Worm (Caenorhabditis elegans) whole organism, L1 larva: Measurements from ENCODE around the gene drap-1.

ENCODE experiments used
- C04F5.9 ChIP-seq: sonication (generic microtip); optimal IDR thresholded peaks from 2 replicates; lab custom pipeline; 2016; ENCODE audit warnings: missing genetic modification characterization, missing compliant biosample characterization
- C16A3.4 ChIP-seq: fragments of 150-350 bp; optimal IDR thresholded peaks from 2 replicates; lab custom pipeline; 2014; ENCODE audit warnings: missing biosample characterization, missing genetic modification characterization
- F16B12.6 ChIP-seq: fragments of 150-350 bp; optimal IDR thresholded peaks from 2 replicates; lab custom pipeline; 2014; ENCODE audit warnings: missing biosample characterization, missing genetic modification characterization
- blmp-1 ChIP-seq: fragments of 150-350 bp; optimal IDR thresholded peaks from 2 replicates; lab custom pipeline; 2014; ENCODE audit warnings: missing biosample characterization, missing genetic modification characterization
- ceh-63 ChIP-seq: fragments of 200-800 bp; sonication (Bioruptor generic); optimal IDR thresholded peaks from 2 replicates; lab custom pipeline; 2018; ENCODE audit warnings: mild to moderate bottlenecking, missing genetic modification characterization, missing compliant biosample characterization
- ceh-8 ChIP-seq: fragments of 200-800 bp; sonication (Bioruptor generic); optimal IDR thresholded peaks from 2 replicates; lab custom pipeline; 2018; ENCODE audit warnings: mild to moderate bottlenecking, missing genetic modification characterization, moderate library complexity, missing compliant biosample characterization
- ceh-82 ChIP-seq, 3 experiments: fragments of 150-350 bp in 1 of 3; sonication (generic microtip) in 2 of 3; optimal IDR thresholded peaks; 2 replicates each; lab custom pipeline; 2014 to 2017; ENCODE audit warnings: missing biosample characterization in 3 of 3, missing genetic modification characterization in 3 of 3
- ceh-88 ChIP-seq: fragments of 200-800 bp; sonication (Bioruptor generic); IDR thresholded peaks from 2 replicates; pipeline ENCODE4 v1.3.6; 2022; ENCODE audit warnings: missing genetic modification characterization, missing compliant biosample characterization
- ceh-90 ChIP-seq: sonication (generic microtip); optimal IDR thresholded peaks from 2 replicates; lab custom pipeline; 2016; ENCODE audit warnings: missing genetic modification characterization, missing compliant biosample characterization
- dpl-1 ChIP-seq, 3 experiments: fragments of 150-350 bp in 2 of 3; sonication (generic microtip) in 1 of 3; optimal IDR thresholded peaks; 2 replicates each; lab custom pipeline; 2014 to 2017; ENCODE audit warnings: missing biosample characterization in 3 of 3, missing genetic modification characterization in 3 of 3, missing genetic modification reagents in 3 of 3
- dsc-1 ChIP-seq: sonication (generic microtip); optimal IDR thresholded peaks from 2 replicates; lab custom pipeline; 2016; ENCODE audit warnings: mild to moderate bottlenecking, missing genetic modification characterization, missing compliant biosample characterization
- efl-1 ChIP-seq, 4 experiments: fragments of 150-350 bp; optimal IDR thresholded peaks in 3 of 4; peaks in 1 of 4; 1 replicate in 1 of 4; 2 replicates in 3 of 4; lab custom pipeline; 2014; ENCODE audit warnings: missing biosample characterization in 2 of 4, missing genetic modification characterization in 2 of 4, missing genetic modification reagents in 2 of 4
- egl-27 ChIP-seq, 2 experiments: fragments of 150-350 bp in 1 of 2; sonication (generic microtip); optimal IDR thresholded peaks; 3 replicates each; lab custom pipeline; 2017 to 2018; ENCODE audit warnings: missing biosample characterization in 2 of 2, missing genetic modification characterization in 2 of 2, missing genetic modification reagents in 2 of 2
- elt-3 ChIP-seq, 6 experiments: fragments of 150-350 bp in 1 of 6; sonication (generic microtip); optimal IDR thresholded peaks; 2 replicates each; lab custom pipeline; 2017 to 2018; ENCODE audit warnings: missing biosample characterization in 6 of 6, missing genetic modification characterization in 6 of 6, inconsistent platforms in 1 of 6
- ets-5 ChIP-seq: fragments of 200-800 bp; sonication (Bioruptor generic); IDR thresholded peaks from 2 replicates; pipeline ENCODE4 v1.3.6; 2022; ENCODE audit warnings: missing genetic modification characterization, missing compliant biosample characterization
- fkh-10 ChIP-seq: sonication (generic microtip); optimal IDR thresholded peaks from 2 replicates; lab custom pipeline; 2017; ENCODE audit warnings: missing biosample characterization, missing genetic modification reagents, missing genetic modification characterization
- fkh-4 ChIP-seq: sonication (generic microtip); optimal IDR thresholded peaks from 2 replicates; lab custom pipeline; 2016; ENCODE audit warnings: missing compliant biosample characterization, missing genetic modification characterization, borderline replicate concordance
- fkh-8 ChIP-seq: sonication (generic microtip); optimal IDR thresholded peaks from 2 replicates; lab custom pipeline; 2016; ENCODE audit warnings: mild to moderate bottlenecking, missing genetic modification characterization, missing compliant biosample characterization
- grh-1 ChIP-seq: fragments of 200-800 bp; sonication (Bioruptor generic); IDR thresholded peaks from 2 replicates; pipeline ENCODE4 v1.3.6; 2022; ENCODE audit warnings: missing genetic modification reagents, missing genetic modification characterization, missing compliant biosample characterization
- irx-1 ChIP-seq: sonication (generic microtip); optimal IDR thresholded peaks from 2 replicates; lab custom pipeline; 2016; ENCODE audit warnings: missing genetic modification characterization, missing compliant biosample characterization
- lin-15B ChIP-seq: fragments of 150-350 bp; sonication (generic microtip); optimal IDR thresholded peaks from 3 replicates; lab custom pipeline; 2014; ENCODE audit warnings: missing biosample characterization, missing genetic modification characterization
- lin-35 ChIP-seq, 2 experiments: fragments of 150-350 bp; optimal IDR thresholded peaks; 2 replicates each; lab custom pipeline; 2014; ENCODE audit warnings: missing biosample characterization in 2 of 2, missing genetic modification characterization in 2 of 2, missing genetic modification reagents in 2 of 2
- lir-3 ChIP-seq: sonication (generic microtip); optimal IDR thresholded peaks from 2 replicates; lab custom pipeline; 2016; ENCODE audit warnings: mild to moderate bottlenecking, missing genetic modification characterization, moderate library complexity, missing compliant biosample characterization; ENCODE audit not compliant: poor library complexity
- lsy-2 ChIP-seq, 2 experiments: fragments of 150-350 bp; optimal IDR thresholded peaks; 2 replicates each; lab custom pipeline; 2014; ENCODE audit warnings: missing biosample characterization in 2 of 2, missing genetic modification characterization in 2 of 2
- mdl-1 ChIP-seq, 2 experiments: fragments of 150-350 bp; optimal IDR thresholded peaks; 2 replicates each; lab custom pipeline; 2014 to 2017; ENCODE audit warnings: missing biosample characterization in 2 of 2, missing genetic modification characterization in 2 of 2, inconsistent platforms in 1 of 2
- mef-2 ChIP-seq: fragments of 150-350 bp; optimal IDR thresholded peaks from 2 replicates; lab custom pipeline; 2014; ENCODE audit warnings: missing biosample characterization, missing genetic modification characterization
- mep-1 ChIP-seq: fragments of 150-350 bp; optimal IDR thresholded peaks from 2 replicates; lab custom pipeline; 2014; ENCODE audit warnings: missing biosample characterization, missing genetic modification characterization
- nhr-11 ChIP-seq: fragments of 150-350 bp; optimal IDR thresholded peaks from 2 replicates; lab custom pipeline; 2014; ENCODE audit warnings: missing biosample characterization, missing genetic modification characterization
- nhr-12 ChIP-seq: sonication (generic microtip); optimal IDR thresholded peaks from 2 replicates; lab custom pipeline; 2017; ENCODE audit warnings: missing biosample characterization, missing genetic modification characterization
- nhr-19 ChIP-seq: fragments of 200-800 bp; sonication (Bioruptor generic); conservative IDR thresholded peaks from 2 replicates; pipeline ENCODE4 v1.3.6; 2022; ENCODE audit warnings: missing genetic modification characterization, missing compliant biosample characterization
- nhr-20 ChIP-seq: sonication (generic microtip); optimal IDR thresholded peaks from 2 replicates; lab custom pipeline; 2016; ENCODE audit warnings: mild to moderate bottlenecking, missing genetic modification characterization, missing compliant biosample characterization
- nhr-237 ChIP-seq: fragments of 150-350 bp; optimal IDR thresholded peaks from 2 replicates; lab custom pipeline; 2014; ENCODE audit warnings: missing biosample characterization, missing genetic modification characterization
- nhr-28 ChIP-seq: fragments of 150-350 bp; optimal IDR thresholded peaks from 2 replicates; lab custom pipeline; 2014; ENCODE audit warnings: missing biosample characterization, missing genetic modification characterization
- nhr-47 ChIP-seq: sonication (generic microtip); optimal IDR thresholded peaks from 2 replicates; lab custom pipeline; 2016; ENCODE audit warnings: mild to moderate bottlenecking, missing genetic modification characterization, moderate library complexity, missing compliant biosample characterization
- nhr-76 ChIP-seq: sonication (generic microtip); optimal IDR thresholded peaks from 2 replicates; lab custom pipeline; 2017; ENCODE audit warnings: missing biosample characterization, missing genetic modification characterization
- nhr-77 ChIP-seq: fragments of 150-350 bp; optimal IDR thresholded peaks from 2 replicates; lab custom pipeline; 2014; ENCODE audit warnings: missing biosample characterization, missing genetic modification characterization
- nhr-84 ChIP-seq: sonication (generic microtip); optimal IDR thresholded peaks from 2 replicates; lab custom pipeline; 2017; ENCODE audit warnings: missing biosample characterization, missing genetic modification characterization
- pag-3 ChIP-seq: sonication (generic microtip); optimal IDR thresholded peaks from 2 replicates; lab custom pipeline; 2017; ENCODE audit warnings: missing genetic modification characterization, mild to moderate bottlenecking, missing compliant biosample characterization, antibody characterized with exemption, borderline replicate concordance; ENCODE audit not compliant: insufficient read depth
- pqm-1 ChIP-seq: sonication (generic microtip); optimal IDR thresholded peaks from 3 replicates; lab custom pipeline; 2017; ENCODE audit warnings: missing biosample characterization, missing genetic modification characterization
- rnt-1 ChIP-seq: sonication (generic microtip); optimal IDR thresholded peaks from 2 replicates; lab custom pipeline; 2016; ENCODE audit warnings: mild to moderate bottlenecking, missing genetic modification characterization, moderate library complexity, missing compliant biosample characterization
- skn-1 ChIP-seq: fragments of 150-350 bp; optimal IDR thresholded peaks from 2 replicates; lab custom pipeline; 2014; ENCODE audit warnings: missing biosample characterization, missing genetic modification characterization
- snpc-4 ChIP-seq: fragments of 150-350 bp; optimal IDR thresholded peaks from 2 replicates; lab custom pipeline; 2014; ENCODE audit warnings: missing biosample characterization, missing genetic modification characterization
- sptf-1 ChIP-seq: fragments of 150-350 bp; optimal IDR thresholded peaks from 2 replicates; lab custom pipeline; 2014; ENCODE audit warnings: missing biosample characterization, missing genetic modification characterization
- sup-37 ChIP-seq: fragments of 200-800 bp; sonication (Bioruptor generic); optimal IDR thresholded peaks from 2 replicates; lab custom pipeline; 2018; ENCODE audit warnings: mild to moderate bottlenecking, missing genetic modification characterization, missing compliant biosample characterization
- swsn-7 ChIP-seq: sonication (generic microtip); optimal IDR thresholded peaks from 2 replicates; lab custom pipeline; 2016; ENCODE audit warnings: missing genetic modification characterization, missing compliant biosample characterization
- unc-30 ChIP-seq: sonication (generic microtip); optimal IDR thresholded peaks from 2 replicates; lab custom pipeline; 2017; ENCODE audit warnings: missing biosample characterization, missing genetic modification characterization
- vab-15 ChIP-seq: sonication (generic microtip); optimal IDR thresholded peaks from 2 replicates; lab custom pipeline; 2017; ENCODE audit warnings: missing genotype, mild to moderate bottlenecking, missing genetic modification characterization, missing compliant biosample characterization
- xbp-1 ChIP-seq: sonication (generic microtip); optimal IDR thresholded peaks from 2 replicates; lab custom pipeline; 2016; ENCODE audit warnings: missing genetic modification characterization, missing compliant biosample characterization
- zag-1 ChIP-seq: fragments of 150-350 bp; optimal IDR thresholded peaks from 2 replicates; lab custom pipeline; 2014; ENCODE audit warnings: missing biosample characterization, missing genetic modification characterization
- ztf-11 ChIP-seq, 2 experiments: sonication (generic microtip); optimal IDR thresholded peaks; 2 replicates each; lab custom pipeline; 2016 to 2017; ENCODE audit warnings: missing genetic modification characterization in 2 of 2, missing biosample characterization in 1 of 2, missing compliant biosample characterization in 1 of 2
- ztf-4 ChIP-seq: fragments of 150-350 bp; optimal IDR thresholded peaks from 2 replicates; lab custom pipeline; 2014; ENCODE audit warnings: missing biosample characterization, missing genetic modification characterization

drap-1 gene

ce11 chrV:9768828-9769778 is 39.2 kb downstream of the drap-1 start, which contains the start of gene unc-42 (continued):
- no peak for TF ChIP-seq lin-15B
- no peak for TF ChIP-seq nhr-28 (tag; lab: Kevin White, UChicago)
- TF ChIP-seq nhr-20 (tag; lab: Kevin White, UChicago): no peak
- no peak for TF ChIP-seq snpc-4
- peak; percentile 16 for TF ChIP-seq swsn-7
- TF ChIP-seq skn-1 (tag; lab: Kevin White, UChicago): no peak
- no peak for TF ChIP-seq elt-3 (tag; optimal IDR thresholded peaks at IDR 0.05; lab: Kevin White, UChicago)
- TF ChIP-seq lsy-2 (tag; optimal IDR thresholded peaks at IDR 0.05; lab: Kevin White, UChicago): peak in 1 of 2 experiments; percentile 53
- TF ChIP-seq pag-3 (tag; lab: Kevin White, UChicago): no peak
- TF ChIP-seq irx-1 (tag; lab: Kevin White, UChicago): no peak
- TF ChIP-seq ztf-11 (tag; optimal IDR thresholded peaks at IDR 0.05; lab: Kevin White, UChicago): no peak
- TF ChIP-seq unc-30 (tag; lab: Kevin White, UChicago): no peak
- TF ChIP-seq ceh-63 (GFP tag; lab: Kevin White, UChicago): no peak
- TF ChIP-seq fkh-10: peak; percentile 88
- TF ChIP-seq ceh-88: no peak
- no peak for TF ChIP-seq F16B12.6
- no peak for TF ChIP-seq blmp-1 (tag; lab: Kevin White, UChicago)
- no peak for TF ChIP-seq zag-1 (tag; lab: Kevin White, UChicago)
- TF ChIP-seq ztf-4 (tag; lab: Kevin White, UChicago): no peak
- TF ChIP-seq nhr-84 (tag; lab: Kevin White, UChicago): no peak
- TF ChIP-seq nhr-237 (tag; lab: Kevin White, UChicago): no peak
- no peak for TF ChIP-seq ceh-8 (GFP tag; lab: Kevin White, UChicago)
- no peak for TF ChIP-seq pqm-1 (tag; lab: Kevin White, UChicago)
- no peak for TF ChIP-seq nhr-11 (tag; lab: Kevin White, UChicago)
- no peak for TF ChIP-seq lir-3 (tag; lab: Kevin White, UChicago)
- TF ChIP-seq mdl-1 (tag; optimal IDR thresholded peaks at IDR 0.05; lab: Kevin White, UChicago): no peak
- TF ChIP-seq dpl-1 (GFP tag; optimal IDR thresholded peaks at IDR 0.05; lab: Kevin White, UChicago): no peak
- TF ChIP-seq rnt-1 (tag; lab: Kevin White, UChicago): no peak
- no peak for TF ChIP-seq efl-1 (optimal IDR thresholded peaks at IDR 0.05; lab: Kevin White, UChicago)
- peak in 1 of 2 experiments; percentile 76 for TF ChIP-seq efl-1 (GFP tag; optimal IDR thresholded peaks at IDR 0.05 in 1 of 2; lab: Kevin White, UChicago)
- TF ChIP-seq C16A3.4 (tag; lab: Kevin White, UChicago): no peak
- TF ChIP-seq sup-37 (GFP tag; lab: Kevin White, UChicago): no peak
- no peak for TF ChIP-seq egl-27 (tag; optimal IDR thresholded peaks at IDR 0.05; lab: Kevin White, UChicago)
- TF ChIP-seq nhr-12 (tag; lab: Kevin White, UChicago): no peak
- no peak for TF ChIP-seq lin-35 (GFP tag; optimal IDR thresholded peaks at IDR 0.05; lab: Kevin White, UChicago)
- no peak for TF ChIP-seq nhr-19 (GFP tag; lab: Robert Waterston, UW)
- no peak for TF ChIP-seq ets-5
- TF ChIP-seq ceh-90 (tag; lab: Kevin White, UChicago): no peak
- no peak for TF ChIP-seq C04F5.9 (tag; lab: Kevin White, UChicago)
- TF ChIP-seq ceh-82 (tag; optimal IDR thresholded peaks at IDR 0.05; lab: Kevin White, UChicago): peak in 1 of 3 experiments; percentile 28
- no peak for TF ChIP-seq fkh-4 (tag; lab: Kevin White, UChicago)
- TF ChIP-seq sptf-1 (tag; lab: Kevin White, UChicago): no peak
- no peak for TF ChIP-seq mep-1 (tag; lab: Kevin White, UChicago)
- TF ChIP-seq fkh-8: no peak
- TF ChIP-seq grh-1: no peak
- TF ChIP-seq mef-2: no peak
- TF ChIP-seq dsc-1 (tag; lab: Kevin White, UChicago): no peak
- TF ChIP-seq nhr-76 (tag; lab: Kevin White, UChicago): no peak
- TF ChIP-seq nhr-47: peak; percentile 50
- no peak for TF ChIP-seq xbp-1 (tag; lab: Kevin White, UChicago)
- no peak for TF ChIP-seq nhr-77 (tag; lab: Kevin White, UChicago)
- no peak for TF ChIP-seq vab-15
